Fruit fly (Drosophila melanogaster) whole organism, embryonic: ENCODE data around the gene CG17376.

Experiments used
- Atf-2 ChIP-seq: fragments of 200-800 bp; sonication (Bioruptor generic); optimal IDR thresholded peaks from 2 replicates; lab custom pipeline; 2016; ENCODE audit warnings: missing biosample characterization, missing genetic modification characterization
- BEAF-32 ChIP-seq: fragments of 200-800 bp; sonication (Bioruptor generic); optimal IDR thresholded peaks from 3 replicates; lab custom pipeline; 2017; ENCODE audit warnings: missing biosample characterization, missing genetic modification characterization, mild to moderate bottlenecking, moderate library complexity, missing genetic modification reagents
- Bdp1 ChIP-seq: fragments of 200-800 bp; sonication (Bioruptor generic); optimal IDR thresholded peaks from 3 replicates; lab custom pipeline; 2016; ENCODE audit warnings: missing biosample characterization, missing genetic modification characterization
- CG11723 ChIP-seq: fragments of 200-800 bp; sonication (Bioruptor generic); optimal IDR thresholded peaks from 2 replicates; lab custom pipeline; 2017; ENCODE audit warnings: missing biosample characterization, mild to moderate bottlenecking, missing genetic modification characterization
- CG12769 ChIP-seq: fragments of 200-800 bp; sonication (Bioruptor generic); optimal IDR thresholded peaks from 2 replicates; lab custom pipeline; 2019; ENCODE audit warnings: missing biosample characterization, mild to moderate bottlenecking, missing genetic modification characterization, moderate library complexity
- CG13424 ChIP-seq: fragments of 200-800 bp; sonication (Bioruptor generic); optimal IDR thresholded peaks from 2 replicates; lab custom pipeline; 2019; ENCODE audit warnings: missing biosample characterization, mild to moderate bottlenecking, missing genetic modification characterization, moderate library complexity
- CG13775 ChIP-seq: fragments of 200-800 bp; sonication (Bioruptor generic); optimal IDR thresholded peaks from 3 replicates; lab custom pipeline; 2017; ENCODE audit warnings: missing biosample characterization, mild to moderate bottlenecking, missing genetic modification characterization
- CG13894 ChIP-seq: fragments of 200-800 bp; sonication (Bioruptor generic); optimal IDR thresholded peaks from 3 replicates; lab custom pipeline; 2018; ENCODE audit warnings: missing biosample characterization, mild to moderate bottlenecking, missing genetic modification characterization, moderate library complexity
- CG1647 ChIP-seq: fragments of 200-800 bp; sonication (Bioruptor generic); optimal IDR thresholded peaks from 3 replicates; lab custom pipeline; 2016; ENCODE audit warnings: missing biosample characterization, missing genetic modification characterization
- CG31365 ChIP-seq: fragments of 200-800 bp; sonication (Bioruptor generic); optimal IDR thresholded peaks from 2 replicates; lab custom pipeline; 2018; ENCODE audit warnings: missing biosample characterization, mild to moderate bottlenecking, missing genetic modification characterization
- CG34224 ChIP-seq: fragments of 200-800 bp; sonication (Bioruptor generic); IDR thresholded peaks from 3 replicates; pipeline ENCODE4 v1.3.6; 2022; ENCODE audit warnings: missing biosample characterization, missing genetic modification characterization; ENCODE audit not compliant: partially characterized antibody
- CG4282 ChIP-seq: fragments of 200-800 bp; sonication (Bioruptor generic); optimal IDR thresholded peaks from 2 replicates; lab custom pipeline; 2016; ENCODE audit warnings: missing biosample characterization, missing genetic modification characterization
- CG4730 ChIP-seq: fragments of 200-800 bp; sonication (Bioruptor generic); IDR thresholded peaks from 2 replicates; pipeline ENCODE4 v1.3.6; 2022; ENCODE audit warnings: missing biosample characterization, missing genetic modification characterization
- CG5245 ChIP-seq: fragments of 200-800 bp; sonication (Bioruptor generic); optimal IDR thresholded peaks from 3 replicates; lab custom pipeline; 2016; ENCODE audit warnings: missing biosample characterization, missing genetic modification characterization
- CG8089 ChIP-seq: fragments of 200-800 bp; sonication (Bioruptor generic); optimal IDR thresholded peaks from 3 replicates; lab custom pipeline; 2016; ENCODE audit warnings: missing biosample characterization, missing genetic modification characterization
- CG8281 ChIP-seq: fragments of 200-800 bp; sonication (Bioruptor generic); optimal IDR thresholded peaks from 2 replicates; lab custom pipeline; 2018; ENCODE audit warnings: missing biosample characterization, mild to moderate bottlenecking, missing genetic modification characterization, moderate library complexity
- Dip3 ChIP-seq: fragments of 200-800 bp; sonication (Bioruptor generic); optimal IDR thresholded peaks from 3 replicates; lab custom pipeline; 2016; ENCODE audit warnings: missing biosample characterization, missing genetic modification characterization
- ERR ChIP-seq: fragments of 200-800 bp; sonication (Bioruptor generic); optimal IDR thresholded peaks from 2 replicates; lab custom pipeline; 2016; ENCODE audit warnings: missing biosample characterization, missing genetic modification characterization
- H2.0 ChIP-seq: fragments of 200-800 bp; sonication (Bioruptor generic); IDR thresholded peaks from 2 replicates; pipeline ENCODE4 v1.3.6; 2022; ENCODE audit warnings: missing biosample characterization, missing genetic modification characterization
- Hey ChIP-seq: fragments of 200-800 bp; sonication (Bioruptor generic); optimal IDR thresholded peaks from 3 replicates; lab custom pipeline; 2018; ENCODE audit warnings: missing biosample characterization, mild to moderate bottlenecking, missing genetic modification characterization
- Hmx ChIP-seq: fragments of 200-800 bp; sonication (Bioruptor generic); optimal IDR thresholded peaks from 2 replicates; lab custom pipeline; 2016; ENCODE audit warnings: missing biosample characterization, missing genetic modification characterization
- Hr51 ChIP-seq, 2 experiments: fragments of 200-800 bp; sonication (Bioruptor generic); optimal IDR thresholded peaks; 2 replicates in 1 of 2; 3 replicates in 1 of 2; lab custom pipeline; 2016 to 2018; ENCODE audit warnings: missing biosample characterization in 2 of 2, missing genetic modification characterization in 2 of 2, mild to moderate bottlenecking in 1 of 2, moderate library complexity in 1 of 2
- Nf-YB ChIP-seq: fragments of 200-800 bp; sonication (Bioruptor generic); optimal IDR thresholded peaks from 3 replicates; lab custom pipeline; 2019; ENCODE audit warnings: missing biosample characterization, mild to moderate bottlenecking, missing genetic modification characterization, moderate library complexity
- Poxn ChIP-seq: fragments of 200-800 bp; sonication (Bioruptor generic); IDR thresholded peaks from 2 replicates; pipeline ENCODE4 v1.3.6; 2022; ENCODE audit warnings: missing biosample characterization, missing genetic modification characterization
- Sry-δ ChIP-seq: fragments of 200-800 bp; sonication (Bioruptor generic); optimal IDR thresholded peaks from 2 replicates; lab custom pipeline; 2016; ENCODE audit warnings: missing biosample characterization, missing genetic modification characterization
- Usf ChIP-seq: fragments of 200-800 bp; sonication (Bioruptor generic); optimal IDR thresholded peaks from 2 replicates; lab custom pipeline; 2017; ENCODE audit warnings: missing genotype, missing biosample characterization, missing genetic modification characterization
- aop ChIP-seq: fragments of 200-800 bp; sonication (Bioruptor generic); IDR thresholded peaks from 2 replicates; pipeline ENCODE4 v1.3.6; 2022; ENCODE audit warnings: missing biosample characterization, missing genetic modification characterization
- ap ChIP-seq: fragments of 200-800 bp; sonication (Bioruptor generic); IDR thresholded peaks from 2 replicates; pipeline ENCODE4 v1.3.6; 2022; ENCODE audit warnings: missing biosample characterization, missing genetic modification characterization
- bbx ChIP-seq: fragments of 200-800 bp; sonication (Bioruptor generic); IDR thresholded peaks from 2 replicates; pipeline ENCODE4 v1.3.6; 2022; ENCODE audit warnings: missing biosample characterization, missing genetic modification characterization; ENCODE audit not compliant: partially characterized antibody
- cato ChIP-seq: fragments of 200-800 bp; sonication (Bioruptor generic); optimal IDR thresholded peaks from 2 replicates; lab custom pipeline; 2016; ENCODE audit warnings: missing biosample characterization, missing genetic modification characterization, borderline replicate concordance
- caup ChIP-seq: fragments of 200-800 bp; sonication (Bioruptor generic); optimal IDR thresholded peaks from 3 replicates; lab custom pipeline; 2017; ENCODE audit warnings: missing biosample characterization, mild to moderate bottlenecking, missing genetic modification characterization, moderate library complexity; ENCODE audit not compliant: severe bottlenecking
- cg ChIP-seq: fragments of 200-800 bp; sonication (Bioruptor generic); optimal IDR thresholded peaks from 3 replicates; lab custom pipeline; 2019; ENCODE audit warnings: missing biosample characterization, mild to moderate bottlenecking, missing genetic modification characterization, moderate library complexity
- corto ChIP-seq: fragments of 200-800 bp; sonication (Bioruptor generic); optimal IDR thresholded peaks from 2 replicates; lab custom pipeline; 2016; ENCODE audit warnings: missing biosample characterization, mild to moderate bottlenecking, missing genetic modification characterization, moderate library complexity
- crol ChIP-seq: fragments of 200-800 bp; sonication (Bioruptor generic); IDR thresholded peaks from 2 replicates; pipeline ENCODE4 v1.3.6; 2022; ENCODE audit warnings: missing biosample characterization, missing genetic modification characterization
- dmrt11E ChIP-seq: fragments of 200-800 bp; sonication (Bioruptor generic); optimal IDR thresholded peaks from 3 replicates; lab custom pipeline; 2018; ENCODE audit warnings: missing biosample characterization, mild to moderate bottlenecking, missing genetic modification characterization, moderate library complexity
- ewg ChIP-seq: fragments of 200-800 bp; sonication (Bioruptor generic); optimal IDR thresholded peaks from 3 replicates; lab custom pipeline; 2017; ENCODE audit warnings: mild to moderate bottlenecking, missing biosample characterization, missing genetic modification reagents, missing genetic modification characterization
- fd3F ChIP-seq: fragments of 200-800 bp; sonication (Bioruptor generic); optimal IDR thresholded peaks from 2 replicates; lab custom pipeline; 2018; ENCODE audit warnings: missing biosample characterization, mild to moderate bottlenecking, missing genetic modification characterization, moderate library complexity
- gce ChIP-seq: fragments of 200-800 bp; sonication (Bioruptor generic); IDR thresholded peaks from 3 replicates; pipeline ENCODE4 v1.3.6; 2022; ENCODE audit warnings: missing biosample characterization, missing genetic modification characterization
- gro ChIP-seq: fragments of 200-800 bp; sonication (Bioruptor generic); optimal IDR thresholded peaks from 2 replicates; lab custom pipeline; 2016; ENCODE audit warnings: missing biosample characterization, missing genetic modification characterization
- hbn ChIP-seq: fragments of 200-800 bp; sonication (Bioruptor generic); IDR thresholded peaks from 2 replicates; pipeline ENCODE4 v1.3.6; 2022; ENCODE audit warnings: missing biosample characterization, missing genetic modification characterization; ENCODE audit not compliant: partially characterized antibody
- hth ChIP-seq: fragments of >200 bp; optimal IDR thresholded peaks from 2 replicates; lab custom pipeline; 2017; ENCODE audit warnings: inconsistent platforms
- inv ChIP-seq: fragments of 200-800 bp; sonication (Bioruptor generic); IDR thresholded peaks from 2 replicates; pipeline ENCODE4 v1.3.6; 2022; ENCODE audit warnings: missing biosample characterization, missing genetic modification characterization; ENCODE audit not compliant: partially characterized antibody
- lab ChIP-seq: fragments of 200-800 bp; sonication (Bioruptor generic); optimal IDR thresholded peaks from 3 replicates; lab custom pipeline; 2017; ENCODE audit warnings: missing biosample characterization, missing genetic modification characterization, mild to moderate bottlenecking, moderate library complexity, missing genetic modification reagents
- lmd ChIP-seq: fragments of 200-800 bp; sonication (Bioruptor generic); IDR thresholded peaks from 2 replicates; pipeline ENCODE4 v1.3.6; 2022; ENCODE audit warnings: missing biosample characterization, missing genetic modification characterization
- pita ChIP-seq: fragments of 200-800 bp; sonication (Bioruptor generic); optimal IDR thresholded peaks from 2 replicates; lab custom pipeline; 2017; ENCODE audit warnings: missing biosample characterization, mild to moderate bottlenecking, missing genetic modification characterization
- pum ChIP-seq: fragments of 200-800 bp; sonication (Bioruptor generic); optimal IDR thresholded peaks from 2 replicates; lab custom pipeline; 2016; ENCODE audit warnings: missing biosample characterization, missing genetic modification characterization
- unc-4 ChIP-seq: fragments of 200-800 bp; sonication (Bioruptor generic); IDR thresholded peaks from 2 replicates; pipeline ENCODE4 v1.3.6; 2022; ENCODE audit warnings: missing biosample characterization, missing genetic modification characterization; ENCODE audit not compliant: partially characterized antibody

The CG17376 gene

DNA sequence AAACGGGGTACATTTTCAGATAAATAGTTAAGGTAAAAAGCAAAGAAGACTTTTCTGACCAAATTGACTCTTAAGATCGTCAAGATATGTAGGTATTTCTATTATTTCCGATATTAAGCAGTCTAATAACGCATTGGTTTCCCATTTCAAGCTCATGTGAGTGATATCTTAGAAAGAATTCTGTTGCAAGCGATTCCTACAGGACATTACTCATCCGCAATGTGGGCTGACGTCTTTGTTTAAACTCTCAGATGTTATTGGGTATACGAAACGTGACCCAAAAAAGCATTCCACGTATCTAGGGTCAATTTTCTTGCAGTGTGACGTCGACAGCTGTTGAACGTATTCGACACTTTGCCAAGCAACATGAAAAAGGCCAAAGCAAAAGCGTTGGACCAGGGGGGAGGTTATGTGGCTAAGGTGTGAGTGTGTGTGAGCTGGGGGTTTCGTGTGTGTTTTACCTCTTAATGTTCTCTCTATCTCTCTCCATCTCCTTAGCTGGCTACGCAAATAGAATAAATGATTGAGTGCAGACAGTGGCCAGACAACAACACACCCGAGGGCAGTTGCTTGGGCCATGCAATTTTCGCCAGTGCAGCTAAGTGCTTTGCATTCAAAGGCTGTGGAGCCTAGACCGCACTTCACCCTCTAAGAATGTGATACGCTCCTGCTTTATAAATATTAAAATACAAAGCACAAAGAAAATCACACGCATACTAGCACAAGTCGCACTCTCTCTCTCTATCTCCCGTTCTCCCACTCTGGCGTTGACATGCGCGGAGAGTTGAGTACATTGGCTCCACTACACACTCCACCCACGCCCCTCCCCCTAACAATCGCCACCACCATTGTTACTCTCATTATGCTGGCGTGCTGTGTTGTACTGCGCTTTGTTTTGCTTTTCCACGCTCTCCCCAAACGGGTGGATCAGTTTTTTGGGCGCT is 13.4 kb downstream of the CG17376 start (continued):
- TF ChIP-seq lmd (GFP tag; lab: Robert Waterston, UW): peak; percentile 94
- TF ChIP-seq Bdp1 (GFP tag; lab: Kevin White, UChicago): peak; percentile 82
- peak; percentile 92 for TF ChIP-seq CG12769
- TF ChIP-seq CG34224 (GFP tag; lab: Robert Waterston, UW): peak; percentile 64; the same call in 1 of the 3 replicates
- TF ChIP-seq Atf-2 (GFP tag; lab: Kevin White, UChicago): peak; percentile 97
- TF ChIP-seq lab (GFP tag; lab: Kevin White, UChicago): peak; percentile 93
- peak; percentile 86 for TF ChIP-seq ERR (GFP tag; lab: Kevin White, UChicago)
- peak; percentile 53 for TF ChIP-seq inv (GFP tag; lab: Robert Waterston, UW)
- TF ChIP-seq CG5245: peak; percentile 83
- TF ChIP-seq Nf-YB (GFP tag; lab: Kevin White, UChicago): peak; percentile 84
- peak; percentile 93 for TF ChIP-seq cg
- TF ChIP-seq BEAF-32 (GFP tag; lab: Kevin White, UChicago): peak; percentile 18
- TF ChIP-seq bbx (GFP tag; lab: Robert Waterston, UW): no peak
- TF ChIP-seq CG8089: peak; percentile 94
- peak; percentile 5 for TF ChIP-seq corto (GFP tag; lab: Kevin White, UChicago)
- peak; percentile 84 for TF ChIP-seq ewg (GFP tag; lab: Kevin White, UChicago)
- TF ChIP-seq CG13424: peak; percentile 97
- TF ChIP-seq CG4282 (GFP tag; lab: Kevin White, UChicago): peak; percentile 89
- no peak for TF ChIP-seq hth (lab: Kevin White, UChicago)
- peak; percentile 95 for TF ChIP-seq CG11723 (GFP tag; lab: Kevin White, UChicago)
- TF ChIP-seq Hr51 (GFP tag; optimal IDR thresholded peaks at IDR 0.05; lab: Kevin White, UChicago): peak; percentile 95 to 96
- peak; percentile 70 for TF ChIP-seq Sry-δ (GFP tag; lab: Kevin White, UChicago)
- peak; percentile 56 for TF ChIP-seq unc-4
- TF ChIP-seq H2.0 (GFP tag; lab: Robert Waterston, UW): peak; percentile 78
- peak; percentile 95 for TF ChIP-seq Usf (GFP tag; lab: Kevin White, UChicago)
- TF ChIP-seq pum (GFP tag; lab: Kevin White, UChicago): peak; percentile 97
- TF ChIP-seq CG13894 (tag; lab: Kevin White, UChicago): peak; percentile 47
- TF ChIP-seq fd3F (GFP tag; lab: Kevin White, UChicago): peak; percentile 91
- no peak for TF ChIP-seq pita (GFP tag; lab: Kevin White, UChicago)
- peak; percentile 67 for TF ChIP-seq ap
- TF ChIP-seq hbn (GFP tag; lab: Robert Waterston, UW): no peak
- TF ChIP-seq crol (GFP tag; lab: Robert Waterston, UW): peak; percentile 97
- TF ChIP-seq gro: peak; percentile 96
- TF ChIP-seq CG31365: peak; percentile 62
- peak; percentile 59 for TF ChIP-seq gce (GFP tag; lab: Robert Waterston, UW)
- TF ChIP-seq aop (GFP tag; lab: Robert Waterston, UW): no peak; the same call in 1 of the 2 replicates
- TF ChIP-seq CG4730 (GFP tag; lab: Robert Waterston, UW): peak; percentile 79
- TF ChIP-seq Hey (tag; lab: Kevin White, UChicago): peak; percentile 78
- peak; percentile 87 for TF ChIP-seq CG8281
- TF ChIP-seq CG13775: peak; percentile 97
- peak; percentile 91 for TF ChIP-seq caup (GFP tag; lab: Kevin White, UChicago)
- TF ChIP-seq CG1647: peak; percentile 94
- TF ChIP-seq Hmx: peak; percentile 93
- TF ChIP-seq dmrt11E (tag; lab: Kevin White, UChicago): peak; percentile 86
- TF ChIP-seq cato (GFP tag; lab: Kevin White, UChicago): peak; percentile 93
- TF ChIP-seq Poxn: peak; percentile 73
- peak; percentile 96 for TF ChIP-seq Dip3
